Worm (Caenorhabditis elegans): ENCODE data around the gene F53F8.6.

Gene F53F8.6

ce11 chrV:20692903-20693302 lies 11.1 kb upstream of the F53F8.6 start:
- TF ChIP-seq scrt-1 (GFP tag; IDR thresholded peaks at IDR 0.05), result no peak
- TF ChIP-seq ceh-36 (tag; optimal IDR thresholded peaks at IDR 0.05), result no peak
- no peak for TF ChIP-seq B0310.2 (tag; optimal IDR thresholded peaks at IDR 0.05)
- TF ChIP-seq tbx-11 (GFP tag; IDR thresholded peaks at IDR 0.05), result no peak
- no peak for TF ChIP-seq pes-1 (GFP tag; IDR thresholded peaks at IDR 0.05)
- no peak for TF ChIP-seq F13C5.2 (tag; optimal IDR thresholded peaks at IDR 0.05)
- no peak for TF ChIP-seq ama-1 (optimal IDR thresholded peaks at IDR 0.05)
- TF ChIP-seq ets-7 (tag; optimal IDR thresholded peaks at IDR 0.05), result no peak
- TF ChIP-seq hnd-1 (tag; optimal IDR thresholded peaks at IDR 0.05), result no peak
- TF ChIP-seq tbx-37 (GFP tag; conservative IDR thresholded peaks at IDR 0.05), result no peak
- no peak for TF ChIP-seq aly-1 (tag; optimal IDR thresholded peaks at IDR 0.05)
- no peak for TF ChIP-seq ceh-13 (GFP tag; optimal IDR thresholded peaks at IDR 0.05)
- no peak for TF ChIP-seq flt-1 (GFP tag; IDR thresholded peaks at IDR 0.05)
- TF ChIP-seq hmbx-1 (tag; optimal IDR thresholded peaks at IDR 0.05), result no peak
- no peak for TF ChIP-seq sea-1 (GFP tag; conservative IDR thresholded peaks at IDR 0.05)
- TF ChIP-seq tra-4 (tag; optimal IDR thresholded peaks at IDR 0.05), result no peak

DNA sequence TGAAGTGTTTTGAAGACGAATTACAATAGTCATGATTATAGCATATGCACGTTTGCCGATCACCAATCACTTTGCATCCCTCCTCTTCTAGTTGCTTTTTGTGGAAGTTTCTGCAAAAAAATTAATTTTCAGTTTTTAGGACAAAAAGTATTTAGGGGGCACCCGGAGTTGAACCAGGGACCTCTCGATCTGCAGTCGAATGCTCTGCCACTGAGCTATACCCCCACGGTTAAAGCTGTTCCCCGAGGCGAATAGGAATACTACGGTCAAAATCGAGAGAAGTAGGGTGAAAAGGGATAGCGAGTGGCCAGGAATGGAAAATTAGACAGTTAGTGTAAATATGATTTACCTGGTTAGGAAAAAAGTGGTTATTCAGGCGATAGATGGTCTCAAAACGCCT lies 10.1 kb upstream of the F53F8.6 start:
- TF ChIP-seq flt-1 (GFP tag; IDR thresholded peaks at IDR 0.05) (peak; percentile 66), sea-1 (GFP tag; conservative IDR thresholded peaks at IDR 0.05) (peak; percentile 74; the same call in 1 of the 2 replicates), hmg-4 (GFP tag; optimal IDR thresholded peaks at IDR 0.05) (peak; percentile 79), tbx-37 (GFP tag; conservative IDR thresholded peaks at IDR 0.05) (peak; percentile 66), ama-1 (optimal IDR thresholded peaks at IDR 0.05) (no peak), F13C5.2 (tag; optimal IDR thresholded peaks at IDR 0.05) (peak; percentile 74), hmbx-1 (tag; optimal IDR thresholded peaks at IDR 0.05) (peak; percentile 42), tbx-11 (GFP tag; IDR thresholded peaks at IDR 0.05) (peak; percentile 78), scrt-1 (GFP tag; IDR thresholded peaks at IDR 0.05) (peak; percentile 83; the same call in 1 of the 2 replicates), ceh-36 (tag; optimal IDR thresholded peaks at IDR 0.05) (peak; percentile 52), B0310.2 (tag; optimal IDR thresholded peaks at IDR 0.05) (peak; percentile 12), hnd-1 (tag; optimal IDR thresholded peaks at IDR 0.05) (peak; percentile 49), pes-1 (GFP tag; IDR thresholded peaks at IDR 0.05) (peak; percentile 84), ets-7 (tag; optimal IDR thresholded peaks at IDR 0.05) (no peak), ceh-13 (GFP tag; optimal IDR thresholded peaks at IDR 0.05) (peak; percentile 54), tra-4 (tag; optimal IDR thresholded peaks at IDR 0.05) (peak; percentile 35), aly-1 (tag; optimal IDR thresholded peaks at IDR 0.05) (peak; percentile 59)

- TF ChIP-seq hnd-1 (tag; optimal IDR thresholded peaks at IDR 0.05), result no peak
- no peak for TF ChIP-seq tbx-37 (GFP tag; conservative IDR thresholded peaks at IDR 0.05)
- TF ChIP-seq hmg-4 (GFP tag; optimal IDR thresholded peaks at IDR 0.05), result no peak
- TF ChIP-seq sea-1 (GFP tag; conservative IDR thresholded peaks at IDR 0.05), result no peak
- TF ChIP-seq ceh-13 (GFP tag; optimal IDR thresholded peaks at IDR 0.05), result no peak
- no peak for TF ChIP-seq flt-1 (GFP tag; IDR thresholded peaks at IDR 0.05)
- no peak for TF ChIP-seq ceh-36 (tag; optimal IDR thresholded peaks at IDR 0.05)
- no peak for TF ChIP-seq aly-1 (tag; optimal IDR thresholded peaks at IDR 0.05)
- TF ChIP-seq pes-1 (GFP tag; IDR thresholded peaks at IDR 0.05), result no peak
- TF ChIP-seq scrt-1 (GFP tag; IDR thresholded peaks at IDR 0.05), result no peak
Observed at ce11 chrV:20698266-20698665, 5.8 kb upstream of the F53F8.6 start, which contains the start of gene F53F8.7. F53F8.7 (minus strand) TSS chrV:20698366.

ce11 chrV:20705125-20705524 lies 1.1 kb downstream of the F53F8.6 start:
- TF ChIP-seq pes-1 (GFP tag; IDR thresholded peaks at IDR 0.05) (peak; percentile 42; the same call in 1 of the 2 replicates), scrt-1 (GFP tag; IDR thresholded peaks at IDR 0.05) (0 out of 2 replicates have a peak, but pooled peaks have one; percentile 21)

ce11 chrV:20710156-20710555 lies 6.1 kb downstream of the F53F8.6 start:
- TF ChIP-seq scrt-1 (GFP tag; IDR thresholded peaks at IDR 0.05), result no peak
- no peak for TF ChIP-seq aly-1 (tag; optimal IDR thresholded peaks at IDR 0.05)
- TF ChIP-seq hmbx-1 (tag; optimal IDR thresholded peaks at IDR 0.05), result no peak
- TF ChIP-seq pes-1 (GFP tag; IDR thresholded peaks at IDR 0.05), result no peak
- no peak for TF ChIP-seq tbx-11 (GFP tag; IDR thresholded peaks at IDR 0.05)
- no peak for TF ChIP-seq ets-7 (tag; optimal IDR thresholded peaks at IDR 0.05)

DNA sequence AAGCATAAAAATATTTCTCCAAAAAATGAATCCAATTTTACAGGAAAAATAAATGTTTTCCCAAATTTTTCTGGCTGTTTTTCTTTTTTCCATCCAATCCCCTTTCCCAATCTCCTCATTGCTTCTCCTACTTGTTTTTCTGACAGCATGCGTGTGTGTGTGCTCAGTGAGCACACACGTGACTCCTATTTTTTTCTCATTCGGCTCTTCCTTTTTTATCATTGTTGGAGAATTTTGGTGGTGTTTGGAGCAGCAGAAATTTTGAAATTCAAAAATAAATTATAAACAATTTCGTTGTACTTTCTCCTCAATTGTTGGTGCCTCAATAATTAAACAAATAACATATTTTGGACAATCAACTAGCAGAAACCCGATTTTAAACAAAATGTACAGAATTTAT lies 6.6 kb downstream of the F53F8.6 start:
- no peak for TF ChIP-seq tra-4 (tag; optimal IDR thresholded peaks at IDR 0.05)
- no peak for TF ChIP-seq ceh-36 (tag; optimal IDR thresholded peaks at IDR 0.05)
- no peak for TF ChIP-seq sea-1 (GFP tag; conservative IDR thresholded peaks at IDR 0.05)
- no peak for TF ChIP-seq pes-1 (GFP tag; IDR thresholded peaks at IDR 0.05)
- TF ChIP-seq tbx-11 (GFP tag; IDR thresholded peaks at IDR 0.05), result no peak
- TF ChIP-seq scrt-1 (GFP tag; IDR thresholded peaks at IDR 0.05), result no peak
- no peak for TF ChIP-seq F13C5.2 (tag; optimal IDR thresholded peaks at IDR 0.05)
- TF ChIP-seq ceh-13 (GFP tag; optimal IDR thresholded peaks at IDR 0.05), result no peak
- TF ChIP-seq B0310.2 (tag; optimal IDR thresholded peaks at IDR 0.05), result no peak

DNA sequence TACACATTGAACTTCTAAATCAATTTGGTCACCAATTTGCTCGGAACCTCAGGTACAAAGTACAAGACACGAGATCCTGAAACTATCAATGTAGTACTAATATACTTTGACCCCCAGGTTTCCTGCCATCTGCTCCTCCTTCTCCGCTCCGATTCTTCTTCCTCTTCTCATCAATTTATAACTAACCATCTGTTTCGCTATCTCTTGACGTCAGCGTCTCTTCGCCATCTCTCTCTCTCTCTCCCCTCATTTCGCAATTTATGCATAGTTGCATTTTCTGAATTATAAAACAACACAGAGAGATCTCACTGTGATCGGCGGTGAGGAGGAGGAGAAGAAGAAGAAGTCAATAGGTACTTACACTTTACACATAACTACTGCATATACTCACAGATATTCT lies 7.7 kb downstream of the F53F8.6 start:
- TF ChIP-seq scrt-1 (GFP tag; IDR thresholded peaks at IDR 0.05) (no peak), ceh-36 (tag; optimal IDR thresholded peaks at IDR 0.05) (no peak), hnd-1 (tag; optimal IDR thresholded peaks at IDR 0.05) (no peak), pes-1 (GFP tag; IDR thresholded peaks at IDR 0.05) (no peak), aly-1 (tag; optimal IDR thresholded peaks at IDR 0.05) (no peak), hmbx-1 (tag; optimal IDR thresholded peaks at IDR 0.05) (no peak), flt-1 (GFP tag; IDR thresholded peaks at IDR 0.05) (no peak)

DNA sequence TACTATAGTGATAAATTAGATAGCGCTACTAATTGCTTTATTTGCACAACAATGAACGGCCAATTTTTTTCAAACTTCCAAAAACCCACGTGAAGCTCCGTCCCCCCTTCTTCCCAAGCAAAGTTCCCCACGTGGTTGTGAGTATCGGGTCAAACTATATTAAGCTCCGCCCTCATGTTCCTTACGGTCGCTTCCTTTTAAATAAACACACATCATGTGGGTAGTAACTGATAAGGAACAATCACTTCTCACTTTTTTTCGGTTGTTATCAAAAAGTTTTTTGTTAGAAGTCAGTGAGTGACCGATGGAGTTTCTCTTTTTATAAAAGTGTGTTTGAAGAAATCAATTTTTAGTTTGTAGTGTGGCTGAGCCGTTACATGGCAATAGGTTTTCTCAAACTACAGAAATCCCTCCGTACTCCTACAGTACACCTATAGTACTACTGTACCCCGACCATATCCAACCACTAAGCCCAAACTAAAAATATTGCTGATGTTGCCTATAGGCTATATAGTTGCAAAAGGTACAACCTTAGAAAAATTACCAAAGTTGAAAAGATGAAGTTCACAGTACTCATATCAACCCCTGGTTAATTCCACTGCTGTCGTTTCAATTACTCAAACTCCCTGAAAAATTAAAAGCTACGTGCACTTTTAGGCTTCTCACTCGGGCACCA lies 8.4 kb downstream of the F53F8.6 start:
- TF ChIP-seq ama-1 (optimal IDR thresholded peaks at IDR 0.05) (no peak), flt-1 (GFP tag; IDR thresholded peaks at IDR 0.05) (no peak), hmbx-1 (tag; optimal IDR thresholded peaks at IDR 0.05) (no peak), ceh-13 (GFP tag; optimal IDR thresholded peaks at IDR 0.05) (no peak), ets-7 (tag; optimal IDR thresholded peaks at IDR 0.05) (no peak), pes-1 (GFP tag; IDR thresholded peaks at IDR 0.05) (no peak), hnd-1 (tag; optimal IDR thresholded peaks at IDR 0.05) (no peak), ceh-36 (tag; optimal IDR thresholded peaks at IDR 0.05) (no peak)

Data from whole organism, early embryonic.